Fruit fly (Drosophila melanogaster): ENCODE results near the gene Dh31.

dm6 chr2L:8544636-8545035 lies 38.0 kb upstream of the Dh31 start:
- TF ChIP-seq CG8478 (optimal IDR thresholded peaks at IDR 0.05): no peak
- TF ChIP-seq CTCF (optimal IDR thresholded peaks at IDR 0.05): no peak

All from S2 (cell line).